Worm (Caenorhabditis elegans): Measurements from ENCODE around the gene srh-136.

Gene srh-136

DNA sequence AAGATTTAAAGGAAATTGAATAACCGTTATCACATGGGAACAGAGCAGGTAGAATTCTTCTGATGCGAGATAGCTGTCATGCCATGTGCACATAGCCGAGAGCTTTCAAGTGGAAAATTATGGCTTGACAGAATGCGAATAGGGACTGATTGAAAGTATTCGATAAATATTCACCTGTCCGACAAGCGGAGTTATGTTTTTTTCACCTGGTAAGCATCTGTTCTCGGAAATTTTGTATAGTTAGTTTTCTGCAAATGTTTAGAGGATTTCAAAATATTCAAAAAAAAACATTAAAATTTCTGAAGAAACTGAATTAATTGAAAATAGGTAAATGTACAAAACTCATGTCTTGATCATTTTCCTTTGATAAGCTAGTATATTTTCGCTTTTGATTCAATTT is at the start of gene srh-136:
Gene srh-136 (minus strand): TSS at position 93 of the 400 bp plus-strand sequence.
- TF ChIP-seq nhr-10 (tag; optimal IDR thresholded peaks at IDR 0.05) = no peak
- TF ChIP-seq ztf-11 (tag; optimal IDR thresholded peaks at IDR 0.05) = no peak
- TF ChIP-seq unc-62 (GFP tag; optimal IDR thresholded peaks at IDR 0.05 in 1 of 2) = no peak
- no peak for TF ChIP-seq unc-62 (tag; optimal IDR thresholded peaks at IDR 0.05)
- TF ChIP-seq snpc-1.2 (GFP tag; IDR thresholded peaks at IDR 0.05) = no peak
- no peak for TF ChIP-seq ceh-62 (tag; optimal IDR thresholded peaks at IDR 0.05)
- no peak for TF ChIP-seq lir-3 (tag; optimal IDR thresholded peaks at IDR 0.05)
- TF ChIP-seq cey-2 (tag; optimal IDR thresholded peaks at IDR 0.05; ENCODE audit: borderline replicate concordance, insufficient read depth) = no peak
- TF ChIP-seq Y105C5A.15 (GFP tag; IDR thresholded peaks at IDR 0.05) = no peak
- no peak for TF ChIP-seq ama-1 (optimal IDR thresholded peaks at IDR 0.05)
- TF ChIP-seq zfp-3 (GFP tag; conservative IDR thresholded peaks at IDR 0.05) = no peak

ce11 chrV:16540657-16541056 is 43.3 kb upstream of the srh-136 start:
- TF ChIP-seq aly-2 (tag; optimal IDR thresholded peaks at IDR 0.05) = no peak
- no peak for TF ChIP-seq nhr-42 (GFP tag; IDR thresholded peaks at IDR 0.05)
- TF ChIP-seq lin-38 (GFP tag; IDR thresholded peaks at IDR 0.05) = 0 out of 2 replicates have a peak, but pooled peaks have one; percentile 19
- TF ChIP-seq F37D6.2 (tag; optimal IDR thresholded peaks at IDR 0.05) = no peak
- no peak for TF ChIP-seq saeg-2 (GFP tag; IDR thresholded peaks at IDR 0.05)

- TF ChIP-seq lin-29 (GFP tag; IDR thresholded peaks at IDR 0.05) = no peak
- no peak for TF ChIP-seq cey-2 (tag; optimal IDR thresholded peaks at IDR 0.05; ENCODE audit: borderline replicate concordance, insufficient read depth)
- TF ChIP-seq Y75B8A.6 (GFP tag; IDR thresholded peaks at IDR 0.05) = no peak
- TF ChIP-seq pha-4 (GFP tag; IDR thresholded peaks at IDR 0.05) = no peak
- no peak for TF ChIP-seq pha-4 (tag; optimal IDR thresholded peaks at IDR 0.05)
- TF ChIP-seq Y105C5A.15 (GFP tag; IDR thresholded peaks at IDR 0.05) = no peak
- no peak for TF ChIP-seq rbr-2 (tag; optimal IDR thresholded peaks at IDR 0.05)
- no peak for TF ChIP-seq tag-97 (GFP tag; IDR thresholded peaks at IDR 0.05)
- no peak for TF ChIP-seq dve-1 (tag; optimal IDR thresholded peaks at IDR 0.05; ENCODE audit: insufficient read depth)
- no peak for TF ChIP-seq F49E8.2 (tag; optimal IDR thresholded peaks at IDR 0.05; ENCODE audit: borderline replicate concordance)
- no peak for TF ChIP-seq dpl-1 (GFP tag; optimal IDR thresholded peaks at IDR 0.05)
These were observed 42.3 kb upstream of the srh-136 start for ce11 chrV:16539666-16540065.

DNA sequence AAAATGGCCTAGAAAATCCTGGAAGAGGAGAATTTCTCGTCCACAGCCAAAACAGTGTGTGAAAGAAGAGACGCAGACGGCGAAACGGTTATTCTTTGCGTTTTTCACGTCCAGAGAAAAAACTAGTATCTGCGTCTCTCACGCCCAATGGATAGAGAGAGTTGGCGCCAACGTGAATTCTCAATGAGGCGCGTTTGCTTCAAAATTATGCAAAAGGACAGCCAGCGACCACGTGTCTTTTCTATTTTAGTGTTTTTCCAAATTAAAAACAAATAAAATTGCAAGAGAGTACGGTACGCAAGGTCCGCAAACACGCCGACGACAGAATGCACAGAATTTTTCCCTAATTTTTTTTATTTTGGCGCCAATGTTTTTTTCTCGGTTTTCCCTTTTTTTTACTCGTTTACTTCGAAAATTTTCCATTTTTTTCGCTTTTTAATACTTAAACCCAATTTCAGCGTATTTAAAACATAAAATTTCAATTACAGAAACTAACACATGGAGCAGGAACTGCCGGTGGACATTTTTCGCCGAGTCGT is 40.6 kb upstream of the srh-136 start, which contains the start of gene Y32B12B.2:
Gene Y32B12B.2 (plus strand): TSS at position 489 of the 539 bp plus-strand sequence.
- no peak for TF ChIP-seq lin-29 (GFP tag; IDR thresholded peaks at IDR 0.05)
- TF ChIP-seq spr-1 (tag; optimal IDR thresholded peaks at IDR 0.05) = no peak
- TF ChIP-seq aly-2 (tag; optimal IDR thresholded peaks at IDR 0.05) = no peak
- TF ChIP-seq mdl-1 (tag; optimal IDR thresholded peaks at IDR 0.05) = peak in 1 of 2 experiments; percentile 10
- no peak for TF ChIP-seq F26F4.8 (GFP tag; conservative IDR thresholded peaks at IDR 0.05)
- TF ChIP-seq mxl-2 (GFP tag; conservative IDR thresholded peaks at IDR 0.05) = no peak
- no peak for TF ChIP-seq ceh-62 (tag; optimal IDR thresholded peaks at IDR 0.05)
- no peak for TF ChIP-seq dve-1 (tag; optimal IDR thresholded peaks at IDR 0.05; ENCODE audit: insufficient read depth)
- peak; percentile 18 for TF ChIP-seq F49E8.2 (tag; optimal IDR thresholded peaks at IDR 0.05; ENCODE audit: borderline replicate concordance)
- TF ChIP-seq D1046.2 (GFP tag; IDR thresholded peaks at IDR 0.05) = no peak
- peak; percentile 26 for TF ChIP-seq hlh-30 (tag; optimal IDR thresholded peaks at IDR 0.05; ENCODE audit: insufficient read depth)
- no peak for TF ChIP-seq nhr-237 (tag; optimal IDR thresholded peaks at IDR 0.05)
- no peak for TF ChIP-seq nhr-76 (tag; optimal IDR thresholded peaks at IDR 0.05)
- no peak for TF ChIP-seq nhr-48 (tag; optimal IDR thresholded peaks at IDR 0.05)
- TF ChIP-seq gei-8 (GFP tag; optimal IDR thresholded peaks at IDR 0.05) = no peak
- TF ChIP-seq ctbp-1 (GFP tag; IDR thresholded peaks at IDR 0.05) = peak; percentile 36; the same call in 1 of the 2 replicates
- no peak for TF ChIP-seq Y5F2A.4 (GFP tag; optimal IDR thresholded peaks at IDR 0.05)
- TF ChIP-seq tra-1 (GFP tag; IDR thresholded peaks at IDR 0.05) = no peak
- TF ChIP-seq egl-27 (tag; optimal IDR thresholded peaks at IDR 0.05) = no peak
- TF ChIP-seq daf-16 (GFP tag; optimal IDR thresholded peaks at IDR 0.05) = no peak
- no peak for TF ChIP-seq daf-16 (tag; optimal IDR thresholded peaks at IDR 0.05)
- TF ChIP-seq hif-1 (tag; optimal IDR thresholded peaks at IDR 0.05) = no peak
- TF ChIP-seq aha-1 (tag) = peak; percentile 3
- peak; percentile 43 for TF ChIP-seq rbr-2 (tag; optimal IDR thresholded peaks at IDR 0.05)
- TF ChIP-seq cey-2 (tag; optimal IDR thresholded peaks at IDR 0.05; ENCODE audit: borderline replicate concordance, insufficient read depth) = no peak
- TF ChIP-seq ceh-44 (GFP tag; IDR thresholded peaks at IDR 0.05) = no peak
- no peak for TF ChIP-seq snpc-4 (tag; optimal IDR thresholded peaks at IDR 0.05)
- no peak for TF ChIP-seq sdz-12 (GFP tag; optimal IDR thresholded peaks at IDR 0.05)
- TF ChIP-seq nhr-42 (GFP tag; IDR thresholded peaks at IDR 0.05) = no peak

Data from whole organism, L4 larva.